Worm (Caenorhabditis elegans): ENCODE measurements around the gene sqv-1.

- TF ChIP-seq fkh-10 (GFP tag; optimal IDR thresholded peaks at IDR 0.05): no peak
- TF ChIP-seq pha-4 (tag; optimal IDR thresholded peaks at IDR 0.05): no peak
Observed at ce11 chrIV:8380266-8380850, 19.4 kb downstream of the sqv-1 start.
